Worm (Caenorhabditis elegans) whole organism, L1 larva: ENCODE data around the gene D1054.10.

Source experiments
- C04F5.9 ChIP-seq: sonication (generic microtip); optimal IDR thresholded peaks from 2 replicates; lab custom pipeline; 2016; ENCODE audit warnings: missing genetic modification characterization, missing compliant biosample characterization
- C16A3.4 ChIP-seq: fragments of 150-350 bp; optimal IDR thresholded peaks from 2 replicates; lab custom pipeline; 2014; ENCODE audit warnings: missing biosample characterization, missing genetic modification characterization
- C34B4.2 ChIP-seq: sonication (generic microtip); optimal IDR thresholded peaks from 2 replicates; lab custom pipeline; 2017; ENCODE audit warnings: mild to moderate bottlenecking, missing genetic modification characterization, missing compliant biosample characterization
- F16B12.6 ChIP-seq: fragments of 150-350 bp; optimal IDR thresholded peaks from 2 replicates; lab custom pipeline; 2014; ENCODE audit warnings: missing biosample characterization, missing genetic modification characterization
- Y116A8C.19 ChIP-seq: sonication (generic microtip); optimal IDR thresholded peaks from 2 replicates; lab custom pipeline; 2016; ENCODE audit warnings: missing compliant biosample characterization, missing genetic modification characterization, borderline replicate concordance
- alr-1 ChIP-seq: fragments of 200-800 bp; sonication (Bioruptor generic); optimal IDR thresholded peaks from 2 replicates; lab custom pipeline; 2018; ENCODE audit warnings: borderline replicate concordance, mild to moderate bottlenecking, missing genetic modification characterization, missing compliant biosample characterization
- aly-2 ChIP-seq: fragments of 150-350 bp; optimal IDR thresholded peaks from 2 replicates; lab custom pipeline; 2014; ENCODE audit warnings: missing biosample characterization, missing genetic modification characterization
- ama-1 ChIP-seq: fragments of 150-350 bp; optimal IDR thresholded peaks from 2 replicates; lab custom pipeline; 2014
- ceh-63 ChIP-seq: fragments of 200-800 bp; sonication (Bioruptor generic); optimal IDR thresholded peaks from 2 replicates; lab custom pipeline; 2018; ENCODE audit warnings: mild to moderate bottlenecking, missing genetic modification characterization, missing compliant biosample characterization
- ceh-88 ChIP-seq: fragments of 200-800 bp; sonication (Bioruptor generic); IDR thresholded peaks from 2 replicates; pipeline ENCODE4 v1.3.6; 2022; ENCODE audit warnings: missing genetic modification characterization, missing compliant biosample characterization
- dpl-1 ChIP-seq, 3 experiments: fragments of 150-350 bp in 2 of 3; sonication (generic microtip) in 1 of 3; optimal IDR thresholded peaks; 2 replicates each; lab custom pipeline; 2014 to 2017; ENCODE audit warnings: missing biosample characterization in 3 of 3, missing genetic modification characterization in 3 of 3, missing genetic modification reagents in 3 of 3
- efl-3 ChIP-seq: fragments of 200-800 bp; sonication (Bioruptor generic); optimal IDR thresholded peaks from 2 replicates; lab custom pipeline; 2018; ENCODE audit warnings: mild to moderate bottlenecking, missing genetic modification characterization, missing compliant biosample characterization
- egl-13 ChIP-seq: sonication (generic microtip); optimal IDR thresholded peaks from 2 replicates; lab custom pipeline; 2016; ENCODE audit warnings: missing genotype, missing genetic modification reagents, missing genetic modification characterization, missing compliant biosample characterization
- elt-2 ChIP-seq: sonication (generic microtip); optimal IDR thresholded peaks from 2 replicates; lab custom pipeline; 2016; ENCODE audit warnings: missing genetic modification characterization, mild to moderate bottlenecking, inconsistent platforms, missing compliant biosample characterization, missing genetic modification reagents
- elt-3 ChIP-seq, 6 experiments: fragments of 150-350 bp in 1 of 6; sonication (generic microtip); optimal IDR thresholded peaks; 2 replicates each; lab custom pipeline; 2017 to 2018; ENCODE audit warnings: missing biosample characterization in 6 of 6, missing genetic modification characterization in 6 of 6, inconsistent platforms in 1 of 6
- fkh-10 ChIP-seq: sonication (generic microtip); optimal IDR thresholded peaks from 2 replicates; lab custom pipeline; 2017; ENCODE audit warnings: missing biosample characterization, missing genetic modification reagents, missing genetic modification characterization
- fos-1 ChIP-seq: fragments of 150-350 bp; optimal IDR thresholded peaks from 2 replicates; lab custom pipeline; 2014; ENCODE audit warnings: missing biosample characterization, missing genetic modification characterization
- grh-1 ChIP-seq: fragments of 200-800 bp; sonication (Bioruptor generic); IDR thresholded peaks from 2 replicates; pipeline ENCODE4 v1.3.6; 2022; ENCODE audit warnings: missing genetic modification reagents, missing genetic modification characterization, missing compliant biosample characterization
- hlh-17 ChIP-seq: fragments of 200-800 bp; sonication (Bioruptor generic); optimal IDR thresholded peaks from 2 replicates; lab custom pipeline; 2018; ENCODE audit warnings: missing genetic modification characterization, mild to moderate bottlenecking, missing compliant biosample characterization, moderate library complexity, borderline replicate concordance
- jun-1 ChIP-seq: fragments of 150-350 bp; optimal IDR thresholded peaks from 2 replicates; lab custom pipeline; 2014; ENCODE audit warnings: missing biosample characterization, missing genetic modification reagents, missing genetic modification characterization
- lin-14 ChIP-seq: fragments of 200-800 bp; sonication (Bioruptor generic); optimal IDR thresholded peaks from 2 replicates; lab custom pipeline; 2018; ENCODE audit warnings: mild to moderate bottlenecking, missing genetic modification characterization, moderate library complexity, missing compliant biosample characterization
- lin-15B ChIP-seq: fragments of 150-350 bp; sonication (generic microtip); optimal IDR thresholded peaks from 3 replicates; lab custom pipeline; 2014; ENCODE audit warnings: missing biosample characterization, missing genetic modification characterization
- lin-35 ChIP-seq, 2 experiments: fragments of 150-350 bp; optimal IDR thresholded peaks; 2 replicates each; lab custom pipeline; 2014; ENCODE audit warnings: missing biosample characterization in 2 of 2, missing genetic modification characterization in 2 of 2, missing genetic modification reagents in 2 of 2
- lsy-2 ChIP-seq, 2 experiments: fragments of 150-350 bp; optimal IDR thresholded peaks; 2 replicates each; lab custom pipeline; 2014; ENCODE audit warnings: missing biosample characterization in 2 of 2, missing genetic modification characterization in 2 of 2
- mdl-1 ChIP-seq, 2 experiments: fragments of 150-350 bp; optimal IDR thresholded peaks; 2 replicates each; lab custom pipeline; 2014 to 2017; ENCODE audit warnings: missing biosample characterization in 2 of 2, missing genetic modification characterization in 2 of 2, inconsistent platforms in 1 of 2
- mep-1 ChIP-seq: fragments of 150-350 bp; optimal IDR thresholded peaks from 2 replicates; lab custom pipeline; 2014; ENCODE audit warnings: missing biosample characterization, missing genetic modification characterization
- nhr-11 ChIP-seq: fragments of 150-350 bp; optimal IDR thresholded peaks from 2 replicates; lab custom pipeline; 2014; ENCODE audit warnings: missing biosample characterization, missing genetic modification characterization
- nhr-19 ChIP-seq: fragments of 200-800 bp; sonication (Bioruptor generic); conservative IDR thresholded peaks from 2 replicates; pipeline ENCODE4 v1.3.6; 2022; ENCODE audit warnings: missing genetic modification characterization, missing compliant biosample characterization
- nhr-237 ChIP-seq: fragments of 150-350 bp; optimal IDR thresholded peaks from 2 replicates; lab custom pipeline; 2014; ENCODE audit warnings: missing biosample characterization, missing genetic modification characterization
- nhr-28 ChIP-seq: fragments of 150-350 bp; optimal IDR thresholded peaks from 2 replicates; lab custom pipeline; 2014; ENCODE audit warnings: missing biosample characterization, missing genetic modification characterization
- nhr-47 ChIP-seq: sonication (generic microtip); optimal IDR thresholded peaks from 2 replicates; lab custom pipeline; 2016; ENCODE audit warnings: mild to moderate bottlenecking, missing genetic modification characterization, moderate library complexity, missing compliant biosample characterization
- nhr-71 ChIP-seq: sonication (generic microtip); optimal IDR thresholded peaks from 2 replicates; lab custom pipeline; 2016; ENCODE audit warnings: mild to moderate bottlenecking, missing genetic modification characterization, moderate library complexity, missing compliant biosample characterization
- nhr-76 ChIP-seq: sonication (generic microtip); optimal IDR thresholded peaks from 2 replicates; lab custom pipeline; 2017; ENCODE audit warnings: missing biosample characterization, missing genetic modification characterization
- nhr-85 ChIP-seq: sonication (generic microtip); peaks from one replicate; lab custom pipeline; 2016; ENCODE audit warnings: missing genetic modification characterization, inconsistent platforms, missing compliant biosample characterization
- rnt-1 ChIP-seq: sonication (generic microtip); optimal IDR thresholded peaks from 2 replicates; lab custom pipeline; 2016; ENCODE audit warnings: mild to moderate bottlenecking, missing genetic modification characterization, moderate library complexity, missing compliant biosample characterization
- snu-23 ChIP-seq: sonication (generic microtip); optimal IDR thresholded peaks from 2 replicates; lab custom pipeline; 2016; ENCODE audit warnings: missing genetic modification characterization, missing compliant biosample characterization
- swsn-7 ChIP-seq: sonication (generic microtip); optimal IDR thresholded peaks from 2 replicates; lab custom pipeline; 2016; ENCODE audit warnings: missing genetic modification characterization, missing compliant biosample characterization
- tbx-2 ChIP-seq: sonication (generic microtip); optimal IDR thresholded peaks from 2 replicates; lab custom pipeline; 2016; ENCODE audit warnings: missing genetic modification characterization, missing compliant biosample characterization
- unc-130 ChIP-seq: fragments of 150-350 bp; optimal IDR thresholded peaks from 2 replicates; lab custom pipeline; 2017; ENCODE audit warnings: missing biosample characterization, missing genetic modification characterization, inconsistent platforms
- unc-30 ChIP-seq: sonication (generic microtip); optimal IDR thresholded peaks from 2 replicates; lab custom pipeline; 2017; ENCODE audit warnings: missing biosample characterization, missing genetic modification characterization
- unc-86 ChIP-seq: sonication (generic microtip); optimal IDR thresholded peaks from 2 replicates; lab custom pipeline; 2016; ENCODE audit warnings: missing genetic modification characterization, missing compliant biosample characterization
- unc-98 ChIP-seq: fragments of 200-800 bp; sonication (Bioruptor generic); IDR thresholded peaks from 2 replicates; pipeline ENCODE4 v1.3.6; 2022; ENCODE audit warnings: missing genetic modification characterization, missing compliant biosample characterization
- xbp-1 ChIP-seq: sonication (generic microtip); optimal IDR thresholded peaks from 2 replicates; lab custom pipeline; 2016; ENCODE audit warnings: missing genetic modification characterization, missing compliant biosample characterization
- zip-4 ChIP-seq: fragments of 200-800 bp; sonication (Bioruptor generic); optimal IDR thresholded peaks from 2 replicates; lab custom pipeline; 2018; ENCODE audit warnings: mild to moderate bottlenecking, missing genetic modification characterization, moderate library complexity, missing compliant biosample characterization
- ztf-11 ChIP-seq, 2 experiments: sonication (generic microtip); optimal IDR thresholded peaks; 2 replicates each; lab custom pipeline; 2016 to 2017; ENCODE audit warnings: missing genetic modification characterization in 2 of 2, missing biosample characterization in 1 of 2, missing compliant biosample characterization in 1 of 2

The D1054.10 gene

DNA sequence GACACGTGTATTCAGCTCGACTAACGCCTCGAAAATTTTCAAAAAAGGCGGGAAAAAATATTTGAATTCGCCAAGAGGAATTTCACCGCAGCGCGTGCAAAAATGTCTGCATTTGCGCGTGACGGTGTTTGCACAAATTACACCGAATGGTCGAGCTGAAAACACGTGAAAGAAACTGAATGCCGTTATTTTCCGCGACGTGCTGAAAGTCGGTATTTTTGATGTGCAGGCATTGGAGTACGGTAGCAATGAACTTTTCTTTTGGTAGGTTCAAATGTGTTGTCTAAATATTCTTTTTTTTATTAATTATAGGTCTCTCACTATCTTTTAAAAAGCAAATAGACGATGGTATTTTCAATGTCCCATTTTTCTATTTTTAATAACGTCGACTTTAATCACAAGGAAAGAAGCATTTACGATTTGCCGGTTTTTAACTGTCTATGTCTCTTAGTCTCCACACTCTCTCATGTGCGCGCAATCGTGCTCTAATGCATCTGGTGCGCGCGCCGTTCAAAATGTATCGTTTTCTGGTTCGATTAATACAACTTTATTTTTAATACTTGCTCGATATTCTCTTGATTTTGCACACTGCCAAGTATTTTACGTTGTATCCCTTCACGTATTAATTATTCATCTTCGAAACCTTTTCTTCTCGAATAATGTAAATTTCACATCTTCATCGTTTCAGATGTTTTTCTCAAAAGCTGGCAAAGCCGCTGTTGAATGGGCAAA is 20.9 kb upstream of the D1054.10 start, which contains the start of the genes C29A12.1 and lig-1 (continued):
- TF ChIP-seq ztf-11 (tag; optimal IDR thresholded peaks at IDR 0.05; lab: Kevin White, UChicago) (no peak), dpl-1 (GFP tag; optimal IDR thresholded peaks at IDR 0.05; lab: Kevin White, UChicago) (peak; percentile 56 to 78 (median 73)), nhr-71 (peak; percentile 22), xbp-1 (tag; lab: Kevin White, UChicago) (peak; percentile 16), nhr-19 (GFP tag; lab: Robert Waterston, UW) (no peak), efl-3 (GFP tag; lab: Kevin White, UChicago) (no peak), C16A3.4 (peak; percentile 42), elt-3 (tag; optimal IDR thresholded peaks at IDR 0.05; lab: Kevin White, UChicago) (peak in 1 of 6 experiments; percentile 22), unc-98 (GFP tag; lab: Robert Waterston, UW) (no peak), lin-35 (GFP tag; optimal IDR thresholded peaks at IDR 0.05; lab: Kevin White, UChicago) (peak; percentile 45 to 88), aly-2 (tag; lab: Kevin White, UChicago) (no peak), lin-14 (GFP tag; lab: Kevin White, UChicago) (peak; percentile 46)

DNA sequence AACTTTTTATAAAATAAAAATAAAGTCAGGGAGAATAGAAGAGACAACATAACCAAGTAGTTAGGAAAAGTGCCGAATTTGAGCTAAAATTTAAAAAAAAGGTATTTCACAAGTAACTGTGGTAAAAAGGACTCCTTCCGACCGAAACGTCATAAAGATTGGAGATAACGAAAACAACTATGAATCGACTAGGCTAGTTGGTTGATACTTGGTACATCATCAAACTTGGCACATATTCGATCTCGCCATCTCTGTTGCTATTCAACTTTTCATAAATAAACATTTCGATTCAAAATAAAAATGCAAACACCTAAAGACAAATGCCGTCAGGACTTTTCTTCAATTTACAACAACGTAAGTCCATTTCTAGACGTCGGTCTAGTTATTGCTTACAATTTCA is 19.1 kb upstream of the D1054.10 start, which contains the start of gene C29A12.22:
Gene C29A12.22 (plus strand): TSS at position 301 of the 400 bp plus-strand sequence.
- no peak for TF ChIP-seq jun-1 (tag; lab: Kevin White, UChicago)
- TF ChIP-seq fos-1 (tag; lab: Kevin White, UChicago), result no peak
- no peak for TF ChIP-seq zip-4
- TF ChIP-seq elt-2 (tag; lab: Kevin White, UChicago), result no peak
- TF ChIP-seq nhr-47 (tag; lab: Kevin White, UChicago), result no peak
- no peak for TF ChIP-seq ama-1
- TF ChIP-seq mep-1 (tag; lab: Kevin White, UChicago), result no peak

DNA sequence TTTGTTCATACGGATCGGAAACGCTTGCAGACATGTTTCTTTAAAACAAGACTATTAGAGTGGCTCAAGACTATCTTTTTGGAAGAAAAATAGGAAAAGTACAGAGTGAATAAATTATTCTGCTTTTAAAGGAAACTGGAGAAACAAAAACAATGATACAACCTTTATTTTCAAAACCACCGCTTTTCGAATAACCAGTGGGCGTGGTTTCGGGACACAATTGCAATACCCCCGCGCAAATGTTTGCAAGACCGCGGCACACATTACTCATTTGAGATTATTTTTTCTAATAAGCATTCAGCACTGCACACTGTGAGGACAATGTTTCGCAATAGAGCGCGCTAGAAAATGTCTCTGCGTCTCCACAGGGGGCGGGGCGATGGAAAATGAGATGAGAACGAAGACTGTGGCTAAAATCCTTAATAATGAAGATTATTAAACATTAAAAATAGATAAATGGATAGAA is 15.2 kb upstream of the D1054.10 start, which contains the start of gene plrg-1:
Gene plrg-1 (minus strand): TSS at position 51 of the 466 bp plus-strand sequence.
- TF ChIP-seq elt-2 (tag; lab: Kevin White, UChicago) (peak; percentile 79), alr-1 (tag; lab: Kevin White, UChicago) (no peak), lsy-2 (tag; optimal IDR thresholded peaks at IDR 0.05; lab: Kevin White, UChicago) (peak; percentile 83 to 86), zip-4 (peak; percentile 93), C16A3.4 (peak; percentile 87), unc-130 (peak; percentile 97), F16B12.6 (tag; lab: Kevin White, UChicago) (peak; percentile 50), Y116A8C.19 (no peak), egl-13 (tag; lab: Kevin White, UChicago) (peak; percentile 77), tbx-2 (peak; percentile 89), unc-98 (GFP tag; lab: Robert Waterston, UW) (peak; percentile 52; the same call in 1 of the 2 replicates), lin-14 (GFP tag; lab: Kevin White, UChicago) (peak; percentile 93), unc-30 (tag; lab: Kevin White, UChicago) (no peak), lin-15B (tag; lab: Kevin White, UChicago) (peak; percentile 87), aly-2 (tag; lab: Kevin White, UChicago) (peak; percentile 51), C34B4.2 (tag; lab: Kevin White, UChicago) (no peak), ceh-63 (GFP tag; lab: Kevin White, UChicago) (peak; percentile 45), swsn-7 (tag; lab: Kevin White, UChicago) (peak; percentile 91), C04F5.9 (tag; lab: Kevin White, UChicago) (no peak), nhr-28 (tag; lab: Kevin White, UChicago) (no peak), nhr-11 (tag; lab: Kevin White, UChicago) (peak; percentile 74), ceh-88 (GFP tag; lab: Robert Waterston, UW) (peak; percentile 68), nhr-76 (tag; lab: Kevin White, UChicago) (no peak), hlh-17 (no peak), dpl-1 (GFP tag; optimal IDR thresholded peaks at IDR 0.05; lab: Kevin White, UChicago) (peak; percentile 73 to 82 (median 81)), fkh-10 (GFP tag; lab: Kevin White, UChicago) (peak; percentile 41), xbp-1 (tag; lab: Kevin White, UChicago) (peak; percentile 86), nhr-237 (tag; lab: Kevin White, UChicago) (peak; percentile 57), nhr-85 (tag; lab: Kevin White, UChicago) (peak; percentile 92), elt-3 (tag; optimal IDR thresholded peaks at IDR 0.05; lab: Kevin White, UChicago) (peak in 3 of 6 experiments; percentile 7 to 68 (median 47)), mdl-1 (tag; optimal IDR thresholded peaks at IDR 0.05; lab: Kevin White, UChicago) (peak in 1 of 2 experiments; percentile 78), rnt-1 (peak; percentile 96), snu-23 (GFP tag; lab: Kevin White, UChicago) (peak; percentile 90), grh-1 (GFP tag; lab: Robert Waterston, UW) (peak; percentile 75), ama-1 (peak; percentile 26), unc-86 (tag; lab: Kevin White, UChicago) (peak; percentile 82)
